3 fruit fly cellular contexts compared by ENCODE assay signal in the genomic region with DNA sequence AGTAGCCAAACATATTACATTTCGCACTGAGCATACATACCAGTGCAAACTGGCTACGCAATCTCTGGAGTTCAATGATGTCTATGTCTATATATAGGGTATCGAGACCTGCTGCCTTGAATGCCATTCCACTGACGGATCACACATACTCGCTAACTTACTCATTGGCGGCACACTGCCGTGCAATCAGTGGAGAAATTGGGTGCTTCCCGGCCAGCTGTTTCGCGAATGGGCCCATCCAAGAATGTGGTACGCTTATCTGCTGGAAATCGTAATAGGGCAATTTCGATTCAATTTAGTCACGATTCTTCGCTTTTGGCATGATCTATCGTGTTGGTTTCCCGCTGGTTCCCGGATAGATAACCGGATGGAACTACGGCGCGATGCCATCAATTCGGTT.
TF ChIP-seq lines count a peak whose summit lies in the region.

No protein-coding gene starts in this region.

- TF ChIP-seq CTCF in whole organism, embryonic (GFP tag; optimal IDR thresholded peaks at IDR 0.05; lab: Kevin White, UChicago) = no peak

TF ChIP-seq in whole organism, embryonic, 481 proteins besides CTCF, POLR2A, EP300 and RAD21:
- TF ChIP-seq crc (GFP tag; optimal IDR thresholded peaks at IDR 0.05; lab: Kevin White, UChicago) (no peak), Myb (GFP tag; optimal IDR thresholded peaks at IDR 0.05; lab: Kevin White, UChicago) (no peak), CG8478 (optimal IDR thresholded peaks at IDR 0.05; lab: Kevin White, UChicago) (no peak), exex (tag; optimal IDR thresholded peaks at IDR 0.05; lab: Kevin White, UChicago) (peak; percentile 40), CG32767 (GFP tag; IDR thresholded peaks at IDR 0.05; lab: Robert Waterston, UW) (no peak), shn (GFP tag; optimal IDR thresholded peaks at IDR 0.05; lab: Kevin White, UChicago) (no peak), cg (GFP tag; optimal IDR thresholded peaks at IDR 0.05; lab: Kevin White, UChicago) (no peak), H2.0 (GFP tag; IDR thresholded peaks at IDR 0.05; lab: Robert Waterston, UW) (no peak), org-1 (GFP tag; optimal IDR thresholded peaks at IDR 0.05; lab: Kevin White, UChicago) (no peak), gro (GFP tag; optimal IDR thresholded peaks at IDR 0.05; lab: Kevin White, UChicago) (peak; percentile 7), salm (tag; optimal IDR thresholded peaks at IDR 0.05; lab: Kevin White, UChicago) (no peak), Xbp1 (GFP tag; optimal IDR thresholded peaks at IDR 0.05; lab: Kevin White, UChicago) (no peak), CG12391 (tag; optimal IDR thresholded peaks at IDR 0.05; lab: Kevin White, UChicago) (no peak), CG8281 (tag; optimal IDR thresholded peaks at IDR 0.05; lab: Kevin White, UChicago) (no peak), mirr (GFP tag; optimal IDR thresholded peaks at IDR 0.05; lab: Kevin White, UChicago) (peak; percentile 2), CG16813 (GFP tag; IDR thresholded peaks at IDR 0.05; lab: Robert Waterston, UW; ENCODE audit: partially characterized antibody) (no peak), sd (tag; optimal IDR thresholded peaks at IDR 0.05; lab: Kevin White, UChicago) (peak; percentile 62), CG6791 (GFP tag; IDR thresholded peaks at IDR 0.05; lab: Robert Waterston, UW; ENCODE audit: partially characterized antibody) (no peak)

TF ChIP-seq in whole organism, pupa, 21 proteins besides CTCF, POLR2A, EP300 and RAD21:
- TF ChIP-seq fd96Ca (GFP tag; IDR thresholded peaks at IDR 0.05; lab: Robert Waterston, UW) (no peak), CG14655 (GFP tag; optimal IDR thresholded peaks at IDR 0.05; lab: Kevin White, UChicago) (no peak), rn (GFP tag; IDR thresholded peaks at IDR 0.05; lab: Robert Waterston, UW) (no peak), CG32121 (GFP tag; IDR thresholded peaks at IDR 0.05; lab: Robert Waterston, UW) (no peak), EcR (GFP tag; optimal IDR thresholded peaks at IDR 0.05; lab: Kevin White, UChicago) (peak; percentile 58), CG34367 (tag; optimal IDR thresholded peaks at IDR 0.05; lab: Kevin White, UChicago) (no peak), D1 (tag; optimal IDR thresholded peaks at IDR 0.05; lab: Kevin White, UChicago) (no peak)

TF ChIP-seq in whole organism, wandering third instar larva, 38 proteins besides CTCF, POLR2A, EP300 and RAD21:
- TF ChIP-seq dsf (GFP tag; optimal IDR thresholded peaks at IDR 0.05; lab: Kevin White, UChicago; ENCODE audit: borderline replicate concordance) (no peak), Rel (GFP tag; optimal IDR thresholded peaks at IDR 0.05; lab: Kevin White, UChicago) (no peak), Rel (tag; optimal IDR thresholded peaks at IDR 0.05; lab: Kevin White, UChicago) (peak; percentile 98), h (GFP tag; optimal IDR thresholded peaks at IDR 0.05; lab: Kevin White, UChicago) (peak; percentile 11), Hr83 (GFP tag; optimal IDR thresholded peaks at IDR 0.05; lab: Kevin White, UChicago; ENCODE audit: poor library complexity, severe bottlenecking) (no peak)

Comparison
In these comparisons a context has a peak if more than half of its experiments do, and no peak if none do; other contexts are left out.
1. Of the 10 proteins assayed by ChIP-seq in both whole organism, embryonic and whole organism, wandering third instar larva: peak only in whole organism, embryonic: none; only in whole organism, wandering third instar larva: h; in both: none; in neither: 9.